Fruit fly (Drosophila melanogaster): Measurements from ENCODE around the gene CG3091.

dm6 chrX:2296230-2297044, 42.4 kb upstream of the CG3091 start:
- TF ChIP-seq pan (optimal IDR thresholded peaks at IDR 0.05) = no peak
- no peak for TF ChIP-seq usp (GFP tag; optimal IDR thresholded peaks at IDR 0.05)
